Worm (Caenorhabditis elegans) whole organism, L3 larva: ENCODE data around the gene plc-4.

Experiments
- ama-1 ChIP-seq: fragments of 150-350 bp; optimal IDR thresholded peaks from 2 replicates; lab custom pipeline; 2018
- ceh-16 ChIP-seq: sonication (generic microtip); optimal IDR thresholded peaks from 2 replicates; lab custom pipeline; 2017; ENCODE audit warnings: missing biosample characterization, missing genetic modification characterization
- ceh-82 ChIP-seq: fragments of 150-350 bp; optimal IDR thresholded peaks from 2 replicates; lab custom pipeline; 2014; ENCODE audit warnings: missing biosample characterization, missing genetic modification characterization
- daf-12 ChIP-seq: fragments of 150-350 bp; optimal IDR thresholded peaks from 2 replicates; lab custom pipeline; 2014; ENCODE audit warnings: missing biosample characterization, missing genetic modification reagents, missing genetic modification characterization
- egl-27 ChIP-seq: sonication (generic microtip); optimal IDR thresholded peaks from 4 replicates; lab custom pipeline; 2017; ENCODE audit warnings: missing biosample characterization, missing genetic modification reagents, missing genetic modification characterization
- elt-1 ChIP-seq: fragments of 150-350 bp; optimal IDR thresholded peaks from 2 replicates; lab custom pipeline; 2014; ENCODE audit warnings: missing biosample characterization, missing genetic modification characterization
- elt-2 ChIP-seq: sonication (generic microtip); optimal IDR thresholded peaks from 2 replicates; lab custom pipeline; 2016; ENCODE audit warnings: missing genetic modification reagents, mild to moderate bottlenecking, missing genetic modification characterization, missing compliant biosample characterization
- fkh-10 ChIP-seq: sonication (generic microtip); optimal IDR thresholded peaks from 2 replicates; lab custom pipeline; 2017; ENCODE audit warnings: missing biosample characterization, missing genetic modification reagents, missing genetic modification characterization
- fkh-2 ChIP-seq: fragments of 150-350 bp; optimal IDR thresholded peaks from 2 replicates; lab custom pipeline; 2014; ENCODE audit warnings: missing biosample characterization, missing genetic modification reagents, missing genetic modification characterization
- fos-1 ChIP-seq: fragments of 150-350 bp; optimal IDR thresholded peaks from 2 replicates; lab custom pipeline; 2014; ENCODE audit warnings: missing biosample characterization, missing genetic modification characterization
- hmg-11 ChIP-seq: sonication (generic microtip); optimal IDR thresholded peaks from 2 replicates; lab custom pipeline; 2016; ENCODE audit warnings: missing genetic modification characterization, missing compliant biosample characterization
- jun-1 ChIP-seq: fragments of 150-350 bp; optimal IDR thresholded peaks from 2 replicates; lab custom pipeline; 2014; ENCODE audit warnings: missing biosample characterization, missing genetic modification reagents, missing genetic modification characterization
- lin-15B ChIP-seq: fragments of 150-350 bp; optimal IDR thresholded peaks from 2 replicates; lab custom pipeline; 2014; ENCODE audit warnings: missing biosample characterization, missing genetic modification characterization
- lin-39 ChIP-seq: fragments of 150-350 bp; optimal IDR thresholded peaks from 2 replicates; lab custom pipeline; 2018; ENCODE audit warnings: missing biosample characterization, missing genetic modification reagents, missing genetic modification characterization
- lsy-12 ChIP-seq: sonication (generic microtip); optimal IDR thresholded peaks from 2 replicates; lab custom pipeline; 2016; ENCODE audit warnings: mild to moderate bottlenecking, missing genetic modification characterization, missing compliant biosample characterization
- mml-1 ChIP-seq: fragments of 150-350 bp; sonication (generic microtip); optimal IDR thresholded peaks from 3 replicates; lab custom pipeline; 2014; ENCODE audit warnings: missing biosample characterization, missing genetic modification characterization
- nfya-1 ChIP-seq: sonication (generic microtip); optimal IDR thresholded peaks from 2 replicates; lab custom pipeline; 2017; ENCODE audit warnings: missing genetic modification characterization, mild to moderate bottlenecking, missing compliant biosample characterization, antibody characterized with exemption, moderate library complexity; ENCODE audit not compliant: insufficient read depth
- nhr-12 ChIP-seq: fragments of 150-350 bp; optimal IDR thresholded peaks from 2 replicates; lab custom pipeline; 2014; ENCODE audit warnings: missing biosample characterization, missing genetic modification characterization
- nhr-237 ChIP-seq: fragments of 150-350 bp; optimal IDR thresholded peaks from 2 replicates; lab custom pipeline; 2014; ENCODE audit warnings: missing biosample characterization, missing genetic modification characterization
- nhr-25 ChIP-seq: sonication (generic microtip); optimal IDR thresholded peaks from 2 replicates; lab custom pipeline; 2017; ENCODE audit warnings: missing biosample characterization, missing genetic modification characterization
- nhr-28 ChIP-seq: fragments of 150-350 bp; optimal IDR thresholded peaks from 2 replicates; lab custom pipeline; 2014; ENCODE audit warnings: missing biosample characterization, missing genetic modification characterization
- nhr-43 ChIP-seq: sonication (generic microtip); optimal IDR thresholded peaks from 2 replicates; lab custom pipeline; 2016; ENCODE audit warnings: mild to moderate bottlenecking, missing genetic modification characterization, missing compliant biosample characterization; ENCODE audit not compliant: poor library complexity, severe bottlenecking
- nhr-76 ChIP-seq: fragments of 150-350 bp; sonication (generic microtip); optimal IDR thresholded peaks from 5 replicates; lab custom pipeline; 2014; ENCODE audit warnings: missing biosample characterization, missing genetic modification characterization
- nhr-77 ChIP-seq: fragments of 150-350 bp; optimal IDR thresholded peaks from 2 replicates; lab custom pipeline; 2014; ENCODE audit warnings: missing biosample characterization, missing genetic modification characterization
- pha-4 ChIP-seq: fragments of 150-350 bp; optimal IDR thresholded peaks from 2 replicates; lab custom pipeline; 2014; ENCODE audit warnings: missing biosample characterization, missing genetic modification reagents, missing genetic modification characterization
- pqm-1 ChIP-seq: fragments of 150-350 bp; optimal IDR thresholded peaks from 2 replicates; lab custom pipeline; 2017; ENCODE audit warnings: missing biosample characterization, missing genetic modification characterization, inconsistent platforms
- snpc-4 ChIP-seq: fragments of 150-350 bp; optimal IDR thresholded peaks from 2 replicates; lab custom pipeline; 2014; ENCODE audit warnings: missing biosample characterization, missing genetic modification characterization
- tbx-2 ChIP-seq: sonication (generic microtip); optimal IDR thresholded peaks from 2 replicates; lab custom pipeline; 2016; ENCODE audit warnings: mild to moderate bottlenecking, missing genetic modification characterization, missing compliant biosample characterization
- unc-39 ChIP-seq: sonication (generic microtip); optimal IDR thresholded peaks from 4 replicates; lab custom pipeline; 2017; ENCODE audit warnings: missing biosample characterization, missing genetic modification characterization
- unc-62 ChIP-seq: fragments of 150-350 bp; sonication (generic microtip); optimal IDR thresholded peaks from 4 replicates; lab custom pipeline; 2014; ENCODE audit warnings: missing biosample characterization, missing genetic modification reagents, missing genetic modification characterization
- zag-1 ChIP-seq: fragments of 150-350 bp; optimal IDR thresholded peaks from 2 replicates; lab custom pipeline; 2014; ENCODE audit warnings: missing biosample characterization, missing genetic modification characterization
- ztf-4 ChIP-seq: fragments of 150-350 bp; optimal IDR thresholded peaks from 2 replicates; lab custom pipeline; 2014; ENCODE audit warnings: missing biosample characterization, missing genetic modification characterization

The plc-4 gene

ce11 chrIV:7486201-7486947 lies 26.1 kb downstream of the plc-4 start, which contains the start of the genes his-61 and his-62:
his-61 (minus strand) TSS chrIV:7486217.
his-62 (plus strand) TSS chrIV:7486545.
- TF ChIP-seq lin-15B (peak; percentile 13), pha-4 (peak; percentile 73), snpc-4 (peak; percentile 82), jun-1 (tag; lab: Kevin White, UChicago) (peak; percentile 43), fkh-2 (no peak), nhr-43 (tag; lab: Kevin White, UChicago) (peak; percentile 18), zag-1 (no peak), lin-39 (tag; lab: Kevin White, UChicago) (no peak), pqm-1 (tag; lab: Kevin White, UChicago) (peak; percentile 52), elt-1 (tag; lab: Kevin White, UChicago) (peak; percentile 42), lsy-12 (peak; percentile 63), ceh-16 (tag; lab: Kevin White, UChicago) (no peak), nhr-25 (peak; percentile 85), nhr-28 (tag; lab: Kevin White, UChicago) (no peak), nfya-1 (peak; percentile 49), elt-2 (peak; percentile 83)

- TF ChIP-seq daf-12 (tag; lab: Kevin White, UChicago) = no peak
- TF ChIP-seq fkh-2 = no peak
Observed at ce11 chrIV:7478134-7478533, 34.3 kb downstream of the plc-4 start, which contains the start of gene rod-1. rod-1 (plus strand) TSS chrIV:7478452.

ce11 chrIV:7477697-7478096 lies 34.8 kb downstream of the plc-4 start:
- TF ChIP-seq nhr-43 (tag; lab: Kevin White, UChicago) = no peak
- TF ChIP-seq fkh-10 (GFP tag; lab: Kevin White, UChicago) = no peak
- no peak for TF ChIP-seq nhr-25
- TF ChIP-seq ceh-82 (tag; lab: Kevin White, UChicago) = no peak
- no peak for TF ChIP-seq unc-62 (GFP tag; lab: Kevin White, UChicago)
- TF ChIP-seq mml-1 (tag; lab: Kevin White, UChicago) = no peak
- TF ChIP-seq egl-27 (tag; lab: Kevin White, UChicago) = no peak
- no peak for TF ChIP-seq unc-39 (tag; lab: Kevin White, UChicago)
- TF ChIP-seq ztf-4 (tag; lab: Kevin White, UChicago) = no peak
- no peak for TF ChIP-seq nhr-237 (tag; lab: Kevin White, UChicago)
- no peak for TF ChIP-seq nhr-77
- no peak for TF ChIP-seq elt-1 (tag; lab: Kevin White, UChicago)
- TF ChIP-seq, all 47 proteins: peak for 0

- TF ChIP-seq elt-2 (no peak), ceh-82 (tag; lab: Kevin White, UChicago) (no peak)
Observed at ce11 chrIV:7477197-7477596, 35.3 kb downstream of the plc-4 start, which contains the start of gene pycr-4. pycr-4 (minus strand) TSS chrIV:7477297.

ce11 chrIV:7474826-7475225 lies 37.6 kb downstream of the plc-4 start, which contains the start of gene slc-25A18.2:
slc-25A18.2 (plus strand) TSS chrIV:7475041.
- TF ChIP-seq nhr-43 (tag; lab: Kevin White, UChicago) (no peak), nhr-12 (tag; lab: Kevin White, UChicago) (no peak), mml-1 (tag; lab: Kevin White, UChicago) (no peak), nfya-1 (no peak), nhr-237 (tag; lab: Kevin White, UChicago) (no peak), hmg-11 (no peak), pqm-1 (tag; lab: Kevin White, UChicago) (no peak), elt-1 (tag; lab: Kevin White, UChicago) (no peak), nhr-76 (no peak), fos-1 (tag; lab: Kevin White, UChicago) (no peak), zag-1 (no peak), daf-12 (tag; lab: Kevin White, UChicago) (no peak), ama-1 (no peak), ztf-4 (tag; lab: Kevin White, UChicago) (no peak), nhr-25 (no peak), tbx-2 (tag; lab: Kevin White, UChicago) (no peak)
- TF ChIP-seq, all 47 proteins: peak for 0
